Fruit fly (Drosophila melanogaster): ENCODE results near the gene CG15646.

The CG15646 gene

DNA sequence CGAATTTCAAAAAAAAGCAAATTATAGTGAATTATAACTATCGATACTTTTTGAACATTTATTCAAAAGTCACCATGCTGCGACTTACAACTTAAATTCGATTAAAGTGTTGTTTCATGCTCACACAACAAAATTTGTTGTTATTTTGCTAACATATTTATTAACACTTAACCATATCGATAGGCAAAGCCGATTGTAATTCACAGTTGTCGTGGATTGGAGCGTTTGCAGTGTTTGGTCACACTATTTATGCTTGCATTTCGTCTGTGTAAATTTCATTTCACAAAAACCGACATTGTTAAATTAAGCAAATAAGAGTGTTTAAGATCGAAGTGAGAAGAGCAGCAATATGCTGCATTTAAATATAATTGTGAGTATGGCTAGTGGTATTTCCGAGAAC lies 41.6 kb upstream of the CG15646 start, which contains the start of gene HUWE1 (continued):
- no peak for TF ChIP-seq Usf (GFP tag; optimal IDR thresholded peaks at IDR 0.05)

DNA sequence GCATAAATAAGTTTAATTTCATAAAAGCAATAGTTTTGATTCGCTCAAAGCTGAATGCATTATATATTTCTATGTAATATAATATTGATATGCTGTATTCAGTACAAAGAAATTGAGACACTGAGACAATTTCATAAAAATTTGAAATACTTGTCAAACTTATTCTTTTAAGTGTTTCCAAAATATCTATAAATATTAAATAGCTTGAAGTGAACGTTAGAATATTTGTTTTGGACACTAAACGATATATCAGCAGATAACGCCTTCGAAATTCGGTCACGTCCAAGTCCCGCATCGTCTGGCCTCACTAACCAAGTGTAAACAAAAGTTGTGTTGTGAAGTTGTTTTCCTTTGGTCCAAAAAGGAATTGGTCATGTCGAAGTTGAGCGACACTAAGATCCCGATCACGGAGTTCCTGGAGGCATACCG lies 39.9 kb upstream of the CG15646 start:
- TF ChIP-seq CG10267 (tag; optimal IDR thresholded peaks at IDR 0.05) (peak; percentile 7), Dp (GFP tag; optimal IDR thresholded peaks at IDR 0.05) (peak; percentile 3), CG4328 (GFP tag; optimal IDR thresholded peaks at IDR 0.05) (no peak), CG14965 (GFP tag; optimal IDR thresholded peaks at IDR 0.05; ENCODE audit: borderline replicate concordance) (no peak), amos (GFP tag; IDR thresholded peaks at IDR 0.05; ENCODE audit: partially characterized antibody) (0 out of 2 replicates have a peak, but pooled peaks have one; percentile 8), CG4617 (GFP tag; optimal IDR thresholded peaks at IDR 0.05; ENCODE audit: borderline replicate concordance) (peak; percentile 13), E2f2 (GFP tag; IDR thresholded peaks at IDR 0.05) (no peak), Dfd (GFP tag; optimal IDR thresholded peaks at IDR 0.05) (no peak), BEAF-32 (GFP tag; optimal IDR thresholded peaks at IDR 0.05) (peak; percentile 72), CG2116 (GFP tag; optimal IDR thresholded peaks at IDR 0.05) (peak; percentile 18), CG30403 (GFP tag; optimal IDR thresholded peaks at IDR 0.05) (no peak), CG30020 (tag; optimal IDR thresholded peaks at IDR 0.05) (peak; percentile 20), Meics (GFP tag; optimal IDR thresholded peaks at IDR 0.05) (no peak), Hmx (GFP tag; optimal IDR thresholded peaks at IDR 0.05) (no peak), CG14710 (tag; optimal IDR thresholded peaks at IDR 0.05) (peak; percentile 72), CG9727 (GFP tag; optimal IDR thresholded peaks at IDR 0.05) (peak; percentile 5), CG15601 (tag; optimal IDR thresholded peaks at IDR 0.05) (peak; percentile 7), gfzf (GFP tag; optimal IDR thresholded peaks at IDR 0.05) (peak; percentile 61), CG9797 (GFP tag; optimal IDR thresholded peaks at IDR 0.05) (peak; percentile 42), jigr1 (GFP tag; IDR thresholded peaks at IDR 0.05) (no peak), CG11398 (GFP tag; optimal IDR thresholded peaks at IDR 0.05) (no peak), Mad (GFP tag; optimal IDR thresholded peaks at IDR 0.05) (no peak), YL-1 (GFP tag; optimal IDR thresholded peaks at IDR 0.05) (no peak), Side (GFP tag; optimal IDR thresholded peaks at IDR 0.05) (no peak), CG3995 (GFP tag; optimal IDR thresholded peaks at IDR 0.05) (peak; percentile 85), CG8089 (GFP tag; optimal IDR thresholded peaks at IDR 0.05) (no peak), CG3163 (GFP tag; optimal IDR thresholded peaks at IDR 0.05) (no peak), Max (GFP tag; optimal IDR thresholded peaks at IDR 0.05) (peak; percentile 4), knrl (GFP tag; IDR thresholded peaks at IDR 0.05; ENCODE audit: partially characterized antibody) (no peak), CG7556 (GFP tag; optimal IDR thresholded peaks at IDR 0.05) (no peak), Dref (GFP tag; IDR thresholded peaks at IDR 0.05) (no peak), CG17361 (GFP tag; IDR thresholded peaks at IDR 0.05) (peak; percentile 23; the same call in 1 of the 3 replicates), dati (GFP tag; IDR thresholded peaks at IDR 0.05) (no peak), Hmr (GFP tag; optimal IDR thresholded peaks at IDR 0.05) (no peak), row (GFP tag; IDR thresholded peaks at IDR 0.05) (peak; percentile 20; the same call in 1 of the 3 replicates), Xrp1 (GFP tag; IDR thresholded peaks at IDR 0.05) (no peak), NK7.1 (GFP tag; optimal IDR thresholded peaks at IDR 0.05) (no peak), Sin3A (optimal IDR thresholded peaks at IDR 0.05) (peak; percentile 21), Dad (GFP tag; optimal IDR thresholded peaks at IDR 0.05) (no peak)

All from whole organism, embryonic.